Fruit fly (Drosophila melanogaster) whole organism, embryonic: ENCODE results near the gene CG31038.

Experiments used
- Ada2b ChIP-seq: fragments of 200-800 bp; sonication (Bioruptor generic); IDR thresholded peaks from 2 replicates; pipeline ENCODE4 v1.3.6; 2022; ENCODE audit warnings: missing biosample characterization, missing genetic modification characterization
- C15 ChIP-seq: fragments of 200-800 bp; sonication (Bioruptor generic); IDR thresholded peaks from 3 replicates; pipeline ENCODE4 v1.3.6; 2022; ENCODE audit warnings: missing biosample characterization, missing genetic modification characterization
- CG10274 ChIP-seq: fragments of 200-800 bp; sonication (Bioruptor generic); optimal IDR thresholded peaks from 3 replicates; lab custom pipeline; 2017; ENCODE audit warnings: missing biosample characterization, mild to moderate bottlenecking, missing genetic modification characterization
- CG12391 ChIP-seq: fragments of 200-800 bp; sonication (Bioruptor generic); optimal IDR thresholded peaks from 3 replicates; lab custom pipeline; 2018; ENCODE audit warnings: missing biosample characterization, mild to moderate bottlenecking, missing genetic modification characterization, moderate library complexity
- CG16863 ChIP-seq: fragments of 200-800 bp; sonication (Bioruptor generic); optimal IDR thresholded peaks from 3 replicates; lab custom pipeline; 2016; ENCODE audit warnings: missing biosample characterization, missing genetic modification characterization
- CG1792 ChIP-seq: fragments of 200-800 bp; sonication (Bioruptor generic); optimal IDR thresholded peaks from 2 replicates; lab custom pipeline; 2016; ENCODE audit warnings: missing biosample characterization, missing genetic modification characterization
- CG18764 ChIP-seq: fragments of 200-800 bp; sonication (Bioruptor generic); optimal IDR thresholded peaks from 3 replicates; lab custom pipeline; 2016; ENCODE audit warnings: missing biosample characterization, missing genetic modification characterization
- CG2116 ChIP-seq: fragments of 200-800 bp; sonication (Bioruptor generic); optimal IDR thresholded peaks from 3 replicates; lab custom pipeline; 2018; ENCODE audit warnings: missing biosample characterization, mild to moderate bottlenecking, missing genetic modification characterization
- CG3065 ChIP-seq: fragments of 200-800 bp; sonication (Bioruptor generic); optimal IDR thresholded peaks from 2 replicates; lab custom pipeline; 2016; ENCODE audit warnings: missing biosample characterization, missing genetic modification characterization
- CG33557 ChIP-seq: fragments of 200-800 bp; sonication (Bioruptor generic); optimal IDR thresholded peaks from 2 replicates; lab custom pipeline; 2019; ENCODE audit warnings: missing biosample characterization, mild to moderate bottlenecking, missing genetic modification characterization, moderate library complexity
- CG3995 ChIP-seq: fragments of 200-800 bp; sonication (Bioruptor generic); optimal IDR thresholded peaks from 3 replicates; lab custom pipeline; 2016; ENCODE audit warnings: missing biosample characterization, missing genetic modification characterization
- CG6175 ChIP-seq: fragments of 200-800 bp; sonication (Bioruptor generic); IDR thresholded peaks from 3 replicates; pipeline ENCODE4 v1.3.6; 2022; ENCODE audit warnings: missing biosample characterization, missing genetic modification characterization
- CG6683 ChIP-seq: fragments of 200-800 bp; sonication (Bioruptor generic); optimal IDR thresholded peaks from 2 replicates; lab custom pipeline; 2017; ENCODE audit warnings: missing biosample characterization, mild to moderate bottlenecking, missing genetic modification characterization, missing genetic modification reagents
- CG7839 ChIP-seq: fragments of 200-800 bp; sonication (Bioruptor generic); optimal IDR thresholded peaks from 3 replicates; lab custom pipeline; 2018; ENCODE audit warnings: missing biosample characterization, mild to moderate bottlenecking, missing genetic modification characterization, moderate library complexity
- CG8478 ChIP-seq: fragments of >200 bp; optimal IDR thresholded peaks from 2 replicates; lab custom pipeline; 2018
- CG9817 ChIP-seq: fragments of 200-800 bp; sonication (Bioruptor generic); optimal IDR thresholded peaks from 2 replicates; lab custom pipeline; 2018; ENCODE audit warnings: missing biosample characterization, mild to moderate bottlenecking, missing genetic modification characterization, moderate library complexity
- CG9932 ChIP-seq: fragments of 200-800 bp; sonication (Bioruptor generic); IDR thresholded peaks from 2 replicates; pipeline ENCODE4 v1.3.6; 2022; ENCODE audit warnings: missing biosample characterization, missing genetic modification characterization
- CTCF ChIP-seq: fragments of 200-800 bp; sonication (Bioruptor generic); optimal IDR thresholded peaks from 2 replicates; lab custom pipeline; 2017; ENCODE audit warnings: missing biosample characterization, mild to moderate bottlenecking, missing genetic modification characterization, moderate library complexity
- D19A ChIP-seq: fragments of 200-800 bp; optimal IDR thresholded peaks from 3 replicates; lab custom pipeline; 2019; ENCODE audit warnings: missing biosample characterization, mild to moderate bottlenecking, missing genetic modification characterization, moderate library complexity
- Deaf1 ChIP-seq: fragments of 200-800 bp; optimal IDR thresholded peaks from 3 replicates; lab custom pipeline; 2019; ENCODE audit warnings: missing biosample characterization, mild to moderate bottlenecking, missing genetic modification characterization, moderate library complexity
- Dip2 ChIP-seq: fragments of 200-800 bp; sonication (Bioruptor generic); IDR thresholded peaks from 2 replicates; pipeline ENCODE4 v1.3.6; 2022; ENCODE audit warnings: missing biosample characterization, missing genetic modification characterization
- E2f2 ChIP-seq: fragments of 200-800 bp; sonication (Bioruptor generic); IDR thresholded peaks from 2 replicates; pipeline ENCODE4 v1.3.6; 2022; ENCODE audit warnings: missing biosample characterization, missing genetic modification characterization
- Ets97D ChIP-seq: fragments of 200-800 bp; sonication (Bioruptor generic); optimal IDR thresholded peaks from 3 replicates; lab custom pipeline; 2016; ENCODE audit warnings: missing biosample characterization, missing genetic modification characterization
- Fer3 ChIP-seq: fragments of 200-800 bp; sonication (Bioruptor generic); optimal IDR thresholded peaks from 2 replicates; lab custom pipeline; 2018; ENCODE audit warnings: missing biosample characterization, mild to moderate bottlenecking, missing genetic modification characterization, moderate library complexity
- Gsc ChIP-seq: fragments of 200-800 bp; sonication (Bioruptor generic); IDR thresholded peaks from 2 replicates; pipeline ENCODE4 v1.3.6; 2022; ENCODE audit warnings: missing biosample characterization, missing genetic modification characterization
- Hmx ChIP-seq: fragments of 200-800 bp; sonication (Bioruptor generic); optimal IDR thresholded peaks from 2 replicates; lab custom pipeline; 2016; ENCODE audit warnings: missing biosample characterization, missing genetic modification characterization
- Kr ChIP-seq: fragments of 200-800 bp; sonication (Bioruptor generic); optimal IDR thresholded peaks from 2 replicates; lab custom pipeline; 2017; ENCODE audit warnings: missing biosample characterization, mild to moderate bottlenecking, missing genetic modification characterization
- MTF-1 ChIP-seq: fragments of 200-800 bp; sonication (Bioruptor generic); optimal IDR thresholded peaks from 2 replicates; lab custom pipeline; 2018; ENCODE audit warnings: missing biosample characterization, mild to moderate bottlenecking, missing genetic modification characterization, borderline replicate concordance
- NC2β ChIP-seq: fragments of 200-800 bp; sonication (Bioruptor generic); optimal IDR thresholded peaks from 2 replicates; lab custom pipeline; 2016; ENCODE audit warnings: missing biosample characterization, missing genetic modification characterization
- NFAT ChIP-seq: fragments of 200-800 bp; sonication (Bioruptor generic); IDR thresholded peaks from 2 replicates; pipeline ENCODE4 v1.3.6; 2022; ENCODE audit warnings: missing biosample characterization, missing genetic modification characterization
- Nf-YB ChIP-seq: fragments of 200-800 bp; sonication (Bioruptor generic); optimal IDR thresholded peaks from 3 replicates; lab custom pipeline; 2019; ENCODE audit warnings: missing biosample characterization, mild to moderate bottlenecking, missing genetic modification characterization, moderate library complexity
- Rfx ChIP-seq: fragments of 200-800 bp; sonication (Bioruptor generic); IDR thresholded peaks from 2 replicates; pipeline ENCODE4 v1.3.6; 2022; ENCODE audit warnings: missing biosample characterization, missing genetic modification characterization
- al ChIP-seq: fragments of 200-800 bp; sonication (Bioruptor generic); IDR thresholded peaks from 2 replicates; pipeline ENCODE4 v1.3.6; 2022; ENCODE audit warnings: missing biosample characterization, missing genetic modification characterization
- ato ChIP-seq: fragments of 200-800 bp; sonication (Bioruptor generic); IDR thresholded peaks from 2 replicates; pipeline ENCODE4 v1.3.6; 2022; ENCODE audit warnings: missing biosample characterization, missing genetic modification characterization; ENCODE audit not compliant: partially characterized antibody
- az2 ChIP-seq: fragments of 200-800 bp; sonication (Bioruptor generic); optimal IDR thresholded peaks from 3 replicates; lab custom pipeline; 2016; ENCODE audit warnings: missing biosample characterization, missing genetic modification characterization
- bab2 ChIP-seq: fragments of 200-800 bp; sonication (Bioruptor generic); optimal IDR thresholded peaks from 2 replicates; lab custom pipeline; 2016; ENCODE audit warnings: missing biosample characterization, missing genetic modification characterization
- chn ChIP-seq: fragments of 200-800 bp; sonication (Bioruptor generic); optimal IDR thresholded peaks from 2 replicates; lab custom pipeline; 2016; ENCODE audit warnings: missing biosample characterization, missing genetic modification characterization
- cwo ChIP-seq: fragments of 200-800 bp; sonication (Bioruptor generic); optimal IDR thresholded peaks from 3 replicates; lab custom pipeline; 2017; ENCODE audit warnings: missing biosample characterization, missing genetic modification characterization, mild to moderate bottlenecking, moderate library complexity, missing genetic modification reagents
- dmrt99B ChIP-seq: fragments of 200-800 bp; sonication (Bioruptor generic); optimal IDR thresholded peaks from 2 replicates; lab custom pipeline; 2018; ENCODE audit warnings: missing biosample characterization, mild to moderate bottlenecking, missing genetic modification characterization, moderate library complexity
- fd102C ChIP-seq: fragments of 200-800 bp; sonication (Bioruptor generic); optimal IDR thresholded peaks from 2 replicates; lab custom pipeline; 2018; ENCODE audit warnings: missing biosample characterization, mild to moderate bottlenecking, missing genetic modification characterization, moderate library complexity
- fd64A ChIP-seq: fragments of 200-800 bp; sonication (Bioruptor generic); optimal IDR thresholded peaks from 3 replicates; lab custom pipeline; 2018; ENCODE audit warnings: missing biosample characterization, mild to moderate bottlenecking, missing genetic modification characterization
- gem ChIP-seq: fragments of 200-800 bp; sonication (Bioruptor generic); optimal IDR thresholded peaks from 2 replicates; lab custom pipeline; 2019; ENCODE audit warnings: missing biosample characterization, mild to moderate bottlenecking, missing genetic modification characterization, moderate library complexity
- ken ChIP-seq: fragments of 200-800 bp; sonication (Bioruptor generic); IDR thresholded peaks from 3 replicates; pipeline ENCODE4 v1.3.6; 2022; ENCODE audit warnings: missing biosample characterization, missing genetic modification characterization
- kni ChIP-seq: fragments of 200-800 bp; sonication (Bioruptor generic); optimal IDR thresholded peaks from 3 replicates; lab custom pipeline; 2017; ENCODE audit warnings: mild to moderate bottlenecking, missing biosample characterization, missing genetic modification reagents, missing genetic modification characterization
- mirr ChIP-seq: fragments of 200-800 bp; sonication (Bioruptor generic); optimal IDR thresholded peaks from 3 replicates; lab custom pipeline; 2018; ENCODE audit warnings: missing biosample characterization, mild to moderate bottlenecking, missing genetic modification characterization
- pita ChIP-seq: fragments of 200-800 bp; sonication (Bioruptor generic); optimal IDR thresholded peaks from 2 replicates; lab custom pipeline; 2017; ENCODE audit warnings: missing biosample characterization, mild to moderate bottlenecking, missing genetic modification characterization
- ranshi ChIP-seq: fragments of 200-800 bp; sonication (Bioruptor generic); IDR thresholded peaks from 2 replicates; pipeline ENCODE4 v1.3.6; 2022; ENCODE audit warnings: missing biosample characterization, missing genetic modification characterization
- salm ChIP-seq: fragments of 200-800 bp; sonication (Bioruptor generic); optimal IDR thresholded peaks from 2 replicates; lab custom pipeline; 2018; ENCODE audit warnings: missing biosample characterization, mild to moderate bottlenecking, missing genetic modification characterization
- sc ChIP-seq, 3 experiments: fragments of >200 bp in 2 of 3; fragments of 200-800 bp in 1 of 3; sonication (Bioruptor generic) in 1 of 3; optimal IDR thresholded peaks; 2 replicates in 2 of 3; 3 replicates in 1 of 3; lab custom pipeline; 2017; ENCODE audit warnings: mild to moderate bottlenecking in 1 of 3, missing biosample characterization in 1 of 3, missing genetic modification characterization in 1 of 3, missing genetic modification reagents in 1 of 3
- tna ChIP-seq: fragments of 200-800 bp; sonication (Bioruptor generic); IDR thresholded peaks from 2 replicates; pipeline ENCODE4 v1.3.6; 2022; ENCODE audit warnings: missing biosample characterization, missing genetic modification characterization; ENCODE audit not compliant: partially characterized antibody
- tx ChIP-seq: fragments of 200-800 bp; sonication (Bioruptor generic); optimal IDR thresholded peaks from 2 replicates; lab custom pipeline; 2016; ENCODE audit warnings: missing biosample characterization, missing genetic modification characterization
- wek ChIP-seq: fragments of 200-800 bp; sonication (Bioruptor generic); optimal IDR thresholded peaks from 3 replicates; lab custom pipeline; 2018; ENCODE audit warnings: missing biosample characterization, mild to moderate bottlenecking, missing genetic modification characterization, moderate library complexity

Gene CG31038

DNA sequence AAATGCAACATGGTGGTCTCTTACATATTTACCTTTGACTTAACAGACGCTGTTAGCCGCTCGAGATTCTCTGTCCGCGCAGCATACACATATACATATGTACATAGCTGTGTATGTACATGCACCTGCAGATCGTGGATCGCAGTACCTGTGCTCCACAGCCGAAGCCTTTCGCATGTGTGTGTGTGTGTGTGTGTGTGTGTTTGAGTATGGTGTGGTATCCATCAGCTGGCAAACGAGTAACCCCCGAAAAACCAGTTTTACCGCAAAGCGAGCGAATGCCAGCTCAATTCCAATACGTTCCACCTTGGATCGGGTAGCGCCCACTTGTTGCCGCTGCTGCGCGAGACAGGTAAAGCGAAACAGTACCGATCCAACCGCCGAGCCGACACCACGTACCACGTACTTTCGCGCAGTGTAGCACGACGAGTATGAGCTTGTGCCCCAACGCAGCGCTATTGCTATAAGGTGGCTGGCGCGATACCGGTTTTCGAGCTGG, 35.5 kb upstream of the CG31038 start, which contains the start of gene Cad99C:
Cad99C (plus strand) TSS at position 365 of the 499 bp plus-strand sequence.
- TF ChIP-seq CG9817 (tag; lab: Kevin White, UChicago) (no peak), Rfx (GFP tag; lab: Robert Waterston, UW) (no peak), cwo (GFP tag; lab: Kevin White, UChicago) (no peak), NFAT (GFP tag; lab: Robert Waterston, UW) (no peak), CG6175 (GFP tag; lab: Robert Waterston, UW) (peak; percentile 86), CG18764 (GFP tag; lab: Kevin White, UChicago) (no peak), ranshi (GFP tag; lab: Robert Waterston, UW) (no peak), Gsc (GFP tag; lab: Robert Waterston, UW) (no peak), kni (peak; percentile 95), salm (tag; lab: Kevin White, UChicago) (no peak), CG3065 (GFP tag; lab: Kevin White, UChicago) (no peak), tx (GFP tag; lab: Kevin White, UChicago) (no peak), sc (optimal IDR thresholded peaks at IDR 0.05; lab: Kevin White, UChicago) (no peak), sc (GFP tag; optimal IDR thresholded peaks at IDR 0.05; lab: Kevin White, UChicago) (no peak), E2f2 (GFP tag; lab: Robert Waterston, UW) (no peak), al (no peak), CG8478 (lab: Kevin White, UChicago) (no peak), Fer3 (no peak), CTCF (no peak), Kr (GFP tag; lab: Kevin White, UChicago) (no peak), Deaf1 (tag; lab: Kevin White, UChicago) (peak; percentile 90), gem (tag; lab: Kevin White, UChicago) (no peak), ken (no peak), tna (GFP tag; lab: Robert Waterston, UW) (no peak), CG12391 (tag; lab: Kevin White, UChicago) (no peak), CG33557 (GFP tag; lab: Kevin White, UChicago) (no peak), Ada2b (GFP tag; lab: Robert Waterston, UW) (no peak), Ets97D (GFP tag; lab: Kevin White, UChicago) (no peak), CG3995 (GFP tag; lab: Kevin White, UChicago) (no peak), bab2 (GFP tag; lab: Kevin White, UChicago) (no peak), MTF-1 (GFP tag; lab: Kevin White, UChicago) (no peak), az2 (GFP tag; lab: Kevin White, UChicago) (no peak), CG10274 (GFP tag; lab: Kevin White, UChicago) (no peak), wek (GFP tag; lab: Kevin White, UChicago) (no peak), CG6683 (GFP tag; lab: Kevin White, UChicago) (no peak), fd64A (GFP tag; lab: Kevin White, UChicago) (no peak), Nf-YB (GFP tag; lab: Kevin White, UChicago) (no peak), CG9932 (GFP tag; lab: Robert Waterston, UW) (no peak), pita (GFP tag; lab: Kevin White, UChicago) (no peak), ato (GFP tag; lab: Robert Waterston, UW) (no peak), Dip2 (GFP tag; lab: Robert Waterston, UW) (no peak), C15 (no peak), fd102C (GFP tag; lab: Kevin White, UChicago) (no peak), chn (GFP tag; lab: Kevin White, UChicago) (peak; percentile 31), NC2β (GFP tag; lab: Kevin White, UChicago) (no peak), CG7839 (tag; lab: Kevin White, UChicago) (peak; percentile 5), CG2116 (GFP tag; lab: Kevin White, UChicago) (no peak), dmrt99B (tag; lab: Kevin White, UChicago) (no peak), CG16863 (GFP tag; lab: Kevin White, UChicago) (no peak), D19A (no peak), Hmx (GFP tag; lab: Kevin White, UChicago) (no peak), mirr (GFP tag; lab: Kevin White, UChicago) (no peak), CG1792 (GFP tag; lab: Kevin White, UChicago) (no peak)
